Worm (Caenorhabditis elegans): ENCODE measurements around the gene phf-10.

DNA sequence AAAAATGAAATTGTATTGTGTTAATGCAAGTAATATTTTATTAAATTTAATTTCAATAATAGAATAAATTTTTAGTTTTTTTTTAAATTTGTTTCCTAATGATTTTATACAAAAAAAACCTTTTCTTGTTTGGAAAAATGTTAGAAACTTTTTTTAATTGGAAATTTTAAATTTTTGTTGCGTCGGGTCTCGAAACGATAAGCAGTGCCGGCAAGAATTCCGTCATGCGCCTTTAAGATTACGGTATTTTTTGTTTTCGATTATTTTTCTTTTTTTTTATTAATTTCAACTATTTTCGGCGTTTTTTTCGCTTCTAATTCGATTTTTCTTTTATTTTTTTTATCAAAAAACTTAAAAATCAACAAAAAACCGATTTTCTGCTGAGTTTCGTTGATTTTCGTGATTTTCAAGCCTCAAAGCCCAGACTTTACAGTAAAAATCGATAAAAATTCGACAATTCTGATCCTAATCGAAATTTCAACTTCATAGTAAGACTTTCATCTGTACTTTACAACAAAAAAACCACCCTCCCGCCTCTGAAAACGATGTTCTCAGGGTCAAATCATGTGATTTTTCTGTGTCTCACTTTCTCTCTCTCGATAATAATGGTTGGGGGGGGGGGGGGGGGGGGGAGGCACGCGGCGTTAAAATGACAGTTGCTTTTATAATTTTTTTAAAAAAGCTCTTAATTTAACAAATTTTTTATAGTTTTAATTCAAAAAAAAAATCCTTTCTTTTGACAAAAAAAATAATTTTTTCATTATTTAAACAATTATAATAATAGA lies 36.4 kb upstream of the phf-10 start:
- TF ChIP-seq ztf-11 (tag; optimal IDR thresholded peaks at IDR 0.05) (no peak), nhr-11 (tag; optimal IDR thresholded peaks at IDR 0.05) (no peak), nhr-237 (tag; optimal IDR thresholded peaks at IDR 0.05) (no peak), lin-35 (GFP tag; optimal IDR thresholded peaks at IDR 0.05) (peak in 1 of 2 experiments; percentile 24), mep-1 (tag; optimal IDR thresholded peaks at IDR 0.05) (no peak), nhr-77 (tag; optimal IDR thresholded peaks at IDR 0.05) (no peak), hlh-17 (GFP tag; optimal IDR thresholded peaks at IDR 0.05; ENCODE audit: borderline replicate concordance) (no peak), ztf-4 (tag; optimal IDR thresholded peaks at IDR 0.05) (no peak), rnt-1 (tag; optimal IDR thresholded peaks at IDR 0.05) (peak; percentile 18), ceh-82 (tag; optimal IDR thresholded peaks at IDR 0.05) (no peak)

Measured in whole organism, L1 larva.